Worm (Caenorhabditis elegans) whole organism, mixed stage, embryonic: Measurements from ENCODE around the gene K05F1.8.

Experiments
- M03D4.4 ChIP-seq: sonication (generic microtip); optimal IDR thresholded peaks from 2 replicates; lab custom pipeline; 2017; ENCODE audit warnings: mild to moderate bottlenecking, missing genetic modification characterization, missing compliant biosample characterization
- bed-3 ChIP-seq: fragments of 200-800 bp; sonication (Bioruptor generic); optimal IDR thresholded peaks from 3 replicates; lab custom pipeline; 2018; ENCODE audit warnings: mild to moderate bottlenecking, missing genetic modification characterization, moderate library complexity, missing compliant biosample characterization
- elt-3 ChIP-seq: fragments of 150-350 bp; optimal IDR thresholded peaks from 2 replicates; lab custom pipeline; 2014; ENCODE audit warnings: missing biosample characterization, missing genetic modification characterization
- flh-1 ChIP-seq: fragments of 200-800 bp; sonication (Bioruptor generic); optimal IDR thresholded peaks from 2 replicates; lab custom pipeline; 2018; ENCODE audit warnings: mild to moderate bottlenecking, missing genetic modification characterization, moderate library complexity, missing compliant biosample characterization
- mls-2 ChIP-seq: sonication (generic microtip); optimal IDR thresholded peaks from 2 replicates; lab custom pipeline; 2016; ENCODE audit warnings: mild to moderate bottlenecking, missing genetic modification characterization, moderate library complexity, missing compliant biosample characterization
- unc-39 ChIP-seq: fragments of 150-350 bp; optimal IDR thresholded peaks from 2 replicates; lab custom pipeline; 2014; ENCODE audit warnings: missing biosample characterization, missing genetic modification characterization
- unc-62 ChIP-seq: fragments of 150-350 bp; optimal IDR thresholded peaks from 2 replicates; lab custom pipeline; 2014; ENCODE audit warnings: missing biosample characterization, missing genetic modification reagents, missing genetic modification characterization

DNA sequence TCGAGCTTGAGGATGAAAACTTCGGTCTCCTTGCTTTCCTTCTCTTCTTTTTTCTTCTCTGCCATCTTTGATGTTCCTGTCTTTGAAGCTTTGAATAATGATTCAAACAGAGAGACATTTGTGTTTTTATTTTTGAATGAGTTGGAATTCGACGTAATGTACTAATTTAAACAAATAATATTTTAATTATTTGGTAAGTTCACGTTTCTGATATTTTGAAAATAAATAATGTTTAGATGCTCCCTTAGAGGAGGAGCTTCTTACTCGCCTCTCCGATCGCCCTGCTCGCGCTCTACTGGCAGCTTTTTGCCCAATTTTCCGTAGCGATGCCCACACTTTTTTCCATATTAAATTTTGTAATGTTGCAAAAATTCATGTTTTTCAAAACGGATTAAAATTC lies 1.6 kb upstream of the K05F1.8 start, which contains the start of the genes K05F1.9 and K05F1.1:
- TF ChIP-seq M03D4.4 (tag; lab: Kevin White, UChicago) (no peak), elt-3 (tag; lab: Kevin White, UChicago) (no peak), bed-3 (GFP tag; lab: Kevin White, UChicago) (no peak), mls-2 (tag; lab: Kevin White, UChicago) (no peak), flh-1 (GFP tag; lab: Kevin White, UChicago) (no peak), unc-62 (GFP tag; lab: Kevin White, UChicago) (no peak), unc-39 (tag; lab: Kevin White, UChicago) (no peak)
